Worm (Caenorhabditis elegans) whole organism, L4 larva: ENCODE measurements around the gene Y22D7AR.3.
A peak's percentile ranks its signal among the peaks of the same experiment; 100 is the strongest.

ENCODE experiments used
- F26F4.8 ChIP-seq: fragments of 200-800 bp; sonication (Bioruptor generic); conservative IDR thresholded peaks from 2 replicates; pipeline ENCODE4 v1.3.6; 2022; ENCODE audit warnings: missing genetic modification characterization, missing compliant biosample characterization
- R02D3.7 ChIP-seq: fragments of 150-350 bp; sonication (generic microtip); optimal IDR thresholded peaks from 3 replicates; lab custom pipeline; 2014; ENCODE audit warnings: missing biosample characterization, missing genetic modification characterization
- T20F7.1 ChIP-seq: fragments of 200-800 bp; sonication (Bioruptor generic); optimal IDR thresholded peaks from 2 replicates; lab custom pipeline; 2018; ENCODE audit warnings: mild to moderate bottlenecking, missing genetic modification characterization, missing compliant biosample characterization
- Y105C5A.15 ChIP-seq: fragments of 200-800 bp; sonication (Bioruptor generic); IDR thresholded peaks from 2 replicates; pipeline ENCODE4 v1.3.6; 2022; ENCODE audit warnings: missing genetic modification characterization, missing compliant biosample characterization
- Y5F2A.4 ChIP-seq: fragments of 200-800 bp; sonication (Bioruptor generic); optimal IDR thresholded peaks from 2 replicates; lab custom pipeline; 2018; ENCODE audit warnings: mild to moderate bottlenecking, missing genetic modification characterization, missing compliant biosample characterization
- Y75B8A.6 ChIP-seq: fragments of 200-800 bp; sonication (Bioruptor generic); IDR thresholded peaks from 2 replicates; pipeline ENCODE4 v1.3.6; 2022; ENCODE audit warnings: missing genetic modification reagents, missing genetic modification characterization, missing compliant biosample characterization
- aha-1 ChIP-seq: fragments of 150-350 bp; peaks from one replicate; lab custom pipeline; 2014; ENCODE audit warnings: missing biosample characterization, missing genetic modification characterization
- ama-1 ChIP-seq: fragments of 150-350 bp; optimal IDR thresholded peaks from 2 replicates; lab custom pipeline; 2014; ENCODE audit warnings: inconsistent platforms, mixed read lengths
- arid-1 ChIP-seq: fragments of 200-800 bp; sonication (Bioruptor generic); conservative IDR thresholded peaks from 2 replicates; pipeline ENCODE4 v1.3.6; 2022; ENCODE audit warnings: missing genetic modification reagents, missing genetic modification characterization, missing compliant biosample characterization
- ceh-44 ChIP-seq: fragments of 200-800 bp; sonication (Bioruptor generic); IDR thresholded peaks from 2 replicates; pipeline ENCODE4 v1.3.6; 2022; ENCODE audit warnings: missing genetic modification reagents, missing genetic modification characterization, missing compliant biosample characterization
- ceh-62 ChIP-seq: sonication (generic microtip); optimal IDR thresholded peaks from 2 replicates; lab custom pipeline; 2017; ENCODE audit warnings: missing biosample characterization, missing genetic modification characterization
- ces-1 ChIP-seq: fragments of 150-350 bp; sonication (generic microtip); optimal IDR thresholded peaks from 4 replicates; lab custom pipeline; 2014; ENCODE audit warnings: missing biosample characterization, missing genetic modification reagents, missing genetic modification characterization
- daf-12 ChIP-seq: fragments of 150-350 bp; optimal IDR thresholded peaks from 2 replicates; lab custom pipeline; 2014; ENCODE audit warnings: missing biosample characterization, missing genetic modification reagents, missing genetic modification characterization
- daf-8 ChIP-seq: fragments of 200-800 bp; sonication (Bioruptor generic); IDR thresholded peaks from 2 replicates; pipeline ENCODE4 v1.3.6; 2022; ENCODE audit warnings: missing genetic modification characterization, missing compliant biosample characterization
- dmd-8 ChIP-seq: fragments of 200-800 bp; sonication (Bioruptor generic); IDR thresholded peaks from 2 replicates; pipeline ENCODE4 v1.3.6; 2022; ENCODE audit warnings: missing genetic modification characterization, missing compliant biosample characterization
- dmd-9 ChIP-seq: fragments of 200-800 bp; sonication (Bioruptor generic); IDR thresholded peaks from 2 replicates; pipeline ENCODE4 v1.3.6; 2022; ENCODE audit warnings: missing genetic modification reagents, missing genetic modification characterization, missing compliant biosample characterization
- dpl-1 ChIP-seq: fragments of 150-350 bp; optimal IDR thresholded peaks from 2 replicates; lab custom pipeline; 2014; ENCODE audit warnings: missing biosample characterization, missing genetic modification reagents, missing genetic modification characterization
- dve-1 ChIP-seq: sonication (generic microtip); optimal IDR thresholded peaks from 2 replicates; lab custom pipeline; 2017; ENCODE audit warnings: antibody characterized with exemption, mild to moderate bottlenecking, missing genetic modification characterization, missing compliant biosample characterization; ENCODE audit not compliant: insufficient read depth
- egl-27 ChIP-seq: sonication (generic microtip); optimal IDR thresholded peaks from 3 replicates; lab custom pipeline; 2017; ENCODE audit warnings: missing biosample characterization, missing genetic modification reagents, missing genetic modification characterization
- egl-43 ChIP-seq: fragments of 200-800 bp; sonication (Bioruptor generic); IDR thresholded peaks from 2 replicates; pipeline ENCODE4 v1.3.6; 2022; ENCODE audit warnings: missing genetic modification reagents, missing genetic modification characterization, missing compliant biosample characterization
- fos-1 ChIP-seq: fragments of 150-350 bp; optimal IDR thresholded peaks from 2 replicates; lab custom pipeline; 2014; ENCODE audit warnings: missing biosample characterization, missing genetic modification characterization
- gei-8 ChIP-seq: fragments of 200-800 bp; sonication (Bioruptor generic); optimal IDR thresholded peaks from 2 replicates; lab custom pipeline; 2018; ENCODE audit warnings: mild to moderate bottlenecking, missing genetic modification characterization, missing compliant biosample characterization
- hmg-1.1 ChIP-seq: fragments of 200-800 bp; sonication (Bioruptor generic); IDR thresholded peaks from 2 replicates; pipeline ENCODE4 v1.3.6; 2022; ENCODE audit warnings: missing genetic modification reagents, missing genetic modification characterization, missing compliant biosample characterization
- lin-38 ChIP-seq: fragments of 200-800 bp; sonication (Bioruptor generic); IDR thresholded peaks from 2 replicates; pipeline ENCODE4 v1.3.6; 2022; ENCODE audit warnings: missing genetic modification reagents, missing genetic modification characterization, missing compliant biosample characterization
- lin-39 ChIP-seq: fragments of 150-350 bp; optimal IDR thresholded peaks from 2 replicates; lab custom pipeline; 2014; ENCODE audit warnings: missing biosample characterization, missing genetic modification reagents, missing genetic modification characterization
- lir-3 ChIP-seq: sonication (generic microtip); optimal IDR thresholded peaks from 2 replicates; lab custom pipeline; 2016; ENCODE audit warnings: mild to moderate bottlenecking, missing genetic modification characterization, missing compliant biosample characterization
- mdt-29 ChIP-seq: fragments of 200-800 bp; sonication (Bioruptor generic); IDR thresholded peaks from 2 replicates; pipeline ENCODE4 v1.3.6; 2022; ENCODE audit warnings: missing genetic modification reagents, missing genetic modification characterization, missing compliant biosample characterization
- mep-1 ChIP-seq: fragments of 150-350 bp; sonication (generic microtip); optimal IDR thresholded peaks from 3 replicates; lab custom pipeline; 2014; ENCODE audit warnings: missing biosample characterization, missing genetic modification characterization
- mes-2 ChIP-seq: sonication (generic microtip); optimal IDR thresholded peaks from 2 replicates; lab custom pipeline; 2016; ENCODE audit warnings: missing genotype, mild to moderate bottlenecking, missing genetic modification characterization, missing compliant biosample characterization; ENCODE audit not compliant: poor library complexity, severe bottlenecking
- mxl-2 ChIP-seq: fragments of 200-800 bp; sonication (Bioruptor generic); conservative IDR thresholded peaks from 2 replicates; pipeline ENCODE4 v1.3.6; 2022; ENCODE audit warnings: missing genetic modification reagents, missing genetic modification characterization, missing compliant biosample characterization
- mxl-3 ChIP-seq: fragments of 200-800 bp; sonication (Bioruptor generic); optimal IDR thresholded peaks from 2 replicates; lab custom pipeline; 2018; ENCODE audit warnings: mild to moderate bottlenecking, missing genetic modification characterization, missing compliant biosample characterization
- nhr-102 ChIP-seq: sonication (generic microtip); optimal IDR thresholded peaks from 2 replicates; lab custom pipeline; 2016; ENCODE audit warnings: mild to moderate bottlenecking, missing genetic modification characterization, moderate library complexity, missing compliant biosample characterization
- nhr-25 ChIP-seq: sonication (generic microtip); optimal IDR thresholded peaks from 2 replicates; lab custom pipeline; 2017; ENCODE audit warnings: missing genetic modification characterization, mild to moderate bottlenecking, missing compliant biosample characterization, antibody characterized with exemption, moderate library complexity, borderline replicate concordance; ENCODE audit not compliant: insufficient read depth
- nhr-42 ChIP-seq: fragments of 200-800 bp; sonication (Bioruptor generic); IDR thresholded peaks from 2 replicates; pipeline ENCODE4 v1.3.6; 2022; ENCODE audit warnings: missing genetic modification characterization, missing compliant biosample characterization
- nhr-48 ChIP-seq: sonication (generic microtip); optimal IDR thresholded peaks from 2 replicates; lab custom pipeline; 2016; ENCODE audit warnings: mild to moderate bottlenecking, missing genetic modification characterization, missing compliant biosample characterization
- nhr-6 ChIP-seq: fragments of 150-350 bp; optimal IDR thresholded peaks from 2 replicates; lab custom pipeline; 2014; ENCODE audit warnings: missing biosample characterization, missing genetic modification characterization
- nhr-77 ChIP-seq: fragments of 150-350 bp; optimal IDR thresholded peaks from 2 replicates; lab custom pipeline; 2014; ENCODE audit warnings: missing biosample characterization, missing genetic modification characterization
- php-3 ChIP-seq: fragments of 200-800 bp; sonication (Bioruptor generic); IDR thresholded peaks from 2 replicates; pipeline ENCODE4 v1.3.6; 2022; ENCODE audit warnings: missing genetic modification reagents, missing genetic modification characterization, missing compliant biosample characterization
- saeg-2 ChIP-seq: fragments of 200-800 bp; sonication (Bioruptor generic); IDR thresholded peaks from 2 replicates; pipeline ENCODE4 v1.3.6; 2022; ENCODE audit warnings: missing genetic modification reagents, missing genetic modification characterization, missing compliant biosample characterization
- set-16 ChIP-seq: fragments of 200-800 bp; sonication (Bioruptor generic); IDR thresholded peaks from 2 replicates; pipeline ENCODE4 v1.3.6; 2022; ENCODE audit warnings: missing genetic modification reagents, missing genetic modification characterization, missing compliant biosample characterization
- skn-1 ChIP-seq: fragments of 150-350 bp; optimal IDR thresholded peaks from 2 replicates; lab custom pipeline; 2014; ENCODE audit warnings: missing biosample characterization, missing genetic modification characterization
- snpc-1.2 ChIP-seq: fragments of 200-800 bp; sonication (Bioruptor generic); IDR thresholded peaks from 2 replicates; pipeline ENCODE4 v1.3.6; 2022; ENCODE audit warnings: missing genetic modification reagents, missing genetic modification characterization, missing compliant biosample characterization
- tag-97 ChIP-seq: fragments of 200-800 bp; sonication (Bioruptor generic); IDR thresholded peaks from 2 replicates; pipeline ENCODE4 v1.3.6; 2022; ENCODE audit warnings: missing genetic modification characterization, missing compliant biosample characterization
- tra-1 ChIP-seq: fragments of 200-800 bp; sonication (Bioruptor generic); IDR thresholded peaks from 2 replicates; pipeline ENCODE4 v1.3.6; 2022; ENCODE audit warnings: missing genetic modification reagents, missing genetic modification characterization, missing compliant biosample characterization
- unc-130 ChIP-seq: sonication (generic microtip); optimal IDR thresholded peaks from 2 replicates; lab custom pipeline; 2016; ENCODE audit warnings: missing genetic modification reagents, missing genetic modification characterization, missing compliant biosample characterization
- unc-62 ChIP-seq, 3 experiments: fragments of 150-350 bp in 1 of 3; sonication (generic microtip); optimal IDR thresholded peaks in 2 of 3; peaks in 1 of 3; 1 replicate in 1 of 3; 2 replicates in 2 of 3; lab custom pipeline; 2014 to 2017; ENCODE audit warnings: missing biosample characterization in 3 of 3, missing genetic modification characterization in 3 of 3, missing genetic modification reagents in 3 of 3, missing genotype in 1 of 3
- zag-1 ChIP-seq: fragments of 150-350 bp; optimal IDR thresholded peaks from 2 replicates; lab custom pipeline; 2014; ENCODE audit warnings: missing biosample characterization, missing genetic modification characterization
- zfp-3 ChIP-seq: fragments of 200-800 bp; sonication (Bioruptor generic); conservative IDR thresholded peaks from 2 replicates; pipeline ENCODE4 v1.3.6; 2022; ENCODE audit warnings: missing genetic modification reagents, missing genetic modification characterization, missing compliant biosample characterization
- zip-11 ChIP-seq: fragments of 200-800 bp; sonication (Bioruptor generic); IDR thresholded peaks from 2 replicates; pipeline ENCODE4 v1.3.6; 2022; ENCODE audit warnings: missing genetic modification characterization, missing compliant biosample characterization
- ztf-7 ChIP-seq: fragments of 150-350 bp; optimal IDR thresholded peaks from 2 replicates; lab custom pipeline; 2014; ENCODE audit warnings: missing biosample characterization, missing genetic modification characterization

The Y22D7AR.3 gene

ce11 chrIII:1616245-1617026 is 49.2 kb downstream of the Y22D7AR.3 start (continued):
- TF ChIP-seq unc-62 (GFP tag; optimal IDR thresholded peaks at IDR 0.05 in 1 of 2; lab: Kevin White, UChicago) (no peak), unc-62 (tag; optimal IDR thresholded peaks at IDR 0.05; lab: Kevin White, UChicago) (no peak), daf-8 (GFP tag; lab: Robert Waterston, UW) (0 out of 2 replicates have a peak, but pooled peaks have one; percentile 19), snpc-1.2 (GFP tag; lab: Robert Waterston, UW) (no peak), T20F7.1 (GFP tag; lab: Kevin White, UChicago) (no peak), ces-1 (GFP tag; lab: Kevin White, UChicago) (no peak), lin-38 (GFP tag; lab: Robert Waterston, UW) (peak; percentile 93), dve-1 (tag; lab: Kevin White, UChicago) (peak; percentile 18), set-16 (GFP tag; lab: Robert Waterston, UW) (no peak), egl-27 (tag; lab: Kevin White, UChicago) (no peak), lir-3 (tag; lab: Kevin White, UChicago) (no peak), egl-43 (GFP tag; lab: Robert Waterston, UW) (peak; percentile 78), gei-8 (GFP tag; lab: Kevin White, UChicago) (peak; percentile 61), zip-11 (GFP tag; lab: Robert Waterston, UW) (no peak), arid-1 (GFP tag; lab: Robert Waterston, UW) (peak; percentile 75), unc-130 (GFP tag; lab: Kevin White, UChicago) (peak; percentile 37), ztf-7 (tag; lab: Kevin White, UChicago) (no peak), tra-1 (GFP tag; lab: Robert Waterston, UW) (no peak), nhr-25 (no peak), saeg-2 (GFP tag; lab: Robert Waterston, UW) (no peak), aha-1 (tag; lab: Kevin White, UChicago) (peak; percentile 97), Y75B8A.6 (GFP tag; lab: Robert Waterston, UW) (peak; percentile 51; the same call in 1 of the 2 replicates), nhr-102 (tag; lab: Kevin White, UChicago) (peak; percentile 74), nhr-42 (GFP tag; lab: Robert Waterston, UW) (peak; percentile 65; the same call in 1 of the 2 replicates), ama-1 (peak; percentile 91), mxl-2 (GFP tag; lab: Robert Waterston, UW) (no peak), lin-39 (no peak), Y5F2A.4 (GFP tag; lab: Kevin White, UChicago) (peak; percentile 53), skn-1 (tag; lab: Kevin White, UChicago) (no peak), dpl-1 (GFP tag; lab: Kevin White, UChicago) (peak; percentile 51), mxl-3 (GFP tag; lab: Kevin White, UChicago) (no peak), zfp-3 (GFP tag; lab: Robert Waterston, UW) (no peak), nhr-77 (no peak), hmg-1.1 (GFP tag; lab: Robert Waterston, UW) (no peak), mdt-29 (GFP tag; lab: Robert Waterston, UW) (no peak), mes-2 (tag; lab: Kevin White, UChicago) (peak; percentile 54), dmd-8 (no peak), php-3 (GFP tag; lab: Robert Waterston, UW) (peak; percentile 57; the same call in 1 of the 2 replicates), mep-1 (tag; lab: Kevin White, UChicago) (peak; percentile 59), fos-1 (tag; lab: Kevin White, UChicago) (no peak), nhr-48 (tag; lab: Kevin White, UChicago) (no peak), dmd-9 (no peak), R02D3.7 (tag; lab: Kevin White, UChicago) (no peak), ceh-62 (no peak), zag-1 (tag; lab: Kevin White, UChicago) (no peak), nhr-6 (no peak), F26F4.8 (GFP tag; lab: Robert Waterston, UW) (no peak), tag-97 (GFP tag; lab: Robert Waterston, UW) (no peak), ceh-44 (GFP tag; lab: Robert Waterston, UW) (no peak), Y105C5A.15 (peak; percentile 69; the same call in 1 of the 2 replicates), daf-12 (tag; lab: Kevin White, UChicago) (no peak)
